Worm (Caenorhabditis elegans): ENCODE measurements around the gene F59D12.3.

DNA sequence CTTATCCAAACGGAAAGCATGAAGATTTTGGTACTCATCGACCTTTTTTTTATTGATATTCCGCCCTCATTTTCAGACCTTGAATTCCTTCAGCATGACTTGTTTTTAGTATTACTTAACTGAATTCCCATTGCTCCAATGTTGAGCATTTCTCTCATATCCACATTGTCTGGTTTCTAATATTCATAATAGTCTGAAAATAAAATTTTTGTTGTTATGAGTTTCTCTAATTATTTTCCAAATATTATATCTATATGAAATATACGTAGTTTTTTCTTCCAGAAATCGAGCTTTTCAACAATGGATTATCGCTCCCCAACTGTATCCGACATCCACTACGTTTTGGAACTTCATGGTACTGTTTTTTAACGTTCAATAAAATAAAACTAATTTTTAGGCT is 8.1 kb downstream of the F59D12.3 start, which contains the start of gene H08J19.1:
- TF ChIP-seq nhr-11 (tag; optimal IDR thresholded peaks at IDR 0.05) (no peak), unc-62 (GFP tag; optimal IDR thresholded peaks at IDR 0.05) (no peak), mml-1 (tag; optimal IDR thresholded peaks at IDR 0.05) (no peak), egl-5 (tag; optimal IDR thresholded peaks at IDR 0.05) (no peak)
